Worm (Caenorhabditis elegans): ENCODE results near the gene alh-11.

DNA sequence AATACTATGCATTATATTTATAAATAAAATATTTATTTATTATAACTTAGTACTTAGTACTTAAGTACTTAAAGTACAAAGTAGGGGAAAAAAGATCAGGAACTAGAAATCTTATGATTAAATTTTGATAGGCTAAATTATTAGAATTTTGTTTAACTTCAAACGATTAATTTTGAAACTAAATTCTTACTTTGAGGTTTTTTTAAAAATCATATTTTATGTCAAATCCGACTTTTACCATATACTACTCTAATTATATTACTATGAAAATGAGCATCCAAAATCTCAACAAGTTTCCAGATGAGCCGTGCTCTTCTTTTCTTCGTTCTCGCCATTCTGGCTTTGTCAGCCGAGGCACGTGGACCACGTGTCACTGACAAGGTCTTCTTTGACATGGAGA lies 5.6 kb downstream of the alh-11 start, which contains the start of gene cyn-6:
- TF ChIP-seq nhr-90 (tag; optimal IDR thresholded peaks at IDR 0.05) = no peak
- no peak for TF ChIP-seq chd-7 (tag; optimal IDR thresholded peaks at IDR 0.05)
- no peak for TF ChIP-seq nhr-80 (tag; optimal IDR thresholded peaks at IDR 0.05)
- TF ChIP-seq pha-4 (tag; optimal IDR thresholded peaks at IDR 0.05) = no peak
